Worm (Caenorhabditis elegans): Measurements from ENCODE around the gene srbc-32.

Gene srbc-32

DNA sequence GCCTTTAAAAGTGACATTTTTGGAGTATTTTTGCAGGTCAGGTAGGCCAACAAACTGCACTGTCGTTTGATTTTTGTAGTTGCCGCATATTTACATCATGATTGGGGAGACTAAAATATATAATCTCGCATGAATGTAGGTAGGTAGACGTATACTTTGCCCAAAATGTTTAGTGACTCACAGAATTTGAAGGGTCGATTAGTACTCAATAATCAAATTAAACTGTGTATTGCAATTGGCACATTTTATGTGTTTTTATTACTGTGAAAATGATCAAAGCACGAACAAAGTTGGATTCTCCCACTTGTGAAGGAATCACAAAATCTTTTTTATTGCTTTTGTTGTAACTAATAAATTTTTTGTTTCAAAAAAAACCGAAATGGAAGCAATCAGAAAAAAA, 10.1 kb upstream of the srbc-32 start, which contains the start of gene C07G3.15:
Gene C07G3.15, minus strand, starts transcription at position 101 of the 400 bp plus-strand sequence.
- TF ChIP-seq nhr-237 (tag; optimal IDR thresholded peaks at IDR 0.05) (no peak), hlh-1 (tag; optimal IDR thresholded peaks at IDR 0.05) (no peak), bed-3 (GFP tag; optimal IDR thresholded peaks at IDR 0.05) (no peak), pha-4 (tag; optimal IDR thresholded peaks at IDR 0.05) (no peak), flh-1 (GFP tag; optimal IDR thresholded peaks at IDR 0.05) (no peak), ceh-83 (GFP tag; optimal IDR thresholded peaks at IDR 0.05) (no peak), ceh-39 (tag; optimal IDR thresholded peaks at IDR 0.05) (no peak)

DNA sequence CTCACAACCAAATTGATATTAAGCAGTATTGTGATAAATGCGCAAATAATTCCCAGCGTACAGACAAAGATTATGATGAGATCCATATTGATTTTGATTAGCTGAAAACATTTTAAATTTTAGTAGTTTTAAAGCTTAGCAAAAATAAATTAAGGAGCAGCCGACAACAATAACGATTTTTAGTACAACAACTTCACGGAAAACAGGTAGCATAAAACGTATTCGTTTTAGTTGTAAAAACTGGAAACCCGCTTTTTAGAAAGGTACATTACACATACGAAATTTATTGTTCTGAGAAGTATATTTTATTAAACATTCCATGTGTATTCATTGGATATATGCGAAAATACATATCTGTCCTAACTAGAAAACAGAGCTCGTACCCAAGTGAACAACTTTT, 3.7 kb upstream of the srbc-32 start, which contains the start of gene srbc-36:
Gene srbc-36, minus strand, starts transcription at position 101 of the 400 bp plus-strand sequence.
- TF ChIP-seq elt-3 (tag; optimal IDR thresholded peaks at IDR 0.05): no peak
- TF ChIP-seq unc-120 (tag; optimal IDR thresholded peaks at IDR 0.05; ENCODE audit: poor library complexity, severe bottlenecking): no peak
- TF ChIP-seq ztf-11 (tag; optimal IDR thresholded peaks at IDR 0.05): no peak
- TF ChIP-seq sem-2 (GFP tag; optimal IDR thresholded peaks at IDR 0.05): no peak
- TF ChIP-seq ceh-83 (GFP tag; optimal IDR thresholded peaks at IDR 0.05): no peak
- no peak for TF ChIP-seq unc-39 (tag; optimal IDR thresholded peaks at IDR 0.05)
- no peak for TF ChIP-seq M03D4.4 (tag; optimal IDR thresholded peaks at IDR 0.05)
- TF ChIP-seq ceh-39 (tag; optimal IDR thresholded peaks at IDR 0.05): no peak
- TF ChIP-seq nhr-237 (tag; optimal IDR thresholded peaks at IDR 0.05): no peak
- no peak for TF ChIP-seq ham-2 (GFP tag; optimal IDR thresholded peaks at IDR 0.05)
- no peak for TF ChIP-seq mab-5 (tag; optimal IDR thresholded peaks at IDR 0.05)

- no peak for TF ChIP-seq ceh-39 (tag; optimal IDR thresholded peaks at IDR 0.05)
- no peak for TF ChIP-seq hlh-1 (tag; optimal IDR thresholded peaks at IDR 0.05)
These were observed 2.1 kb downstream of the srbc-32 start, which contains the start of gene srbc-33 for ce11 chrV:3484702-3485101. Gene srbc-33, minus strand, starts transcription at chrV:3484802.

DNA sequence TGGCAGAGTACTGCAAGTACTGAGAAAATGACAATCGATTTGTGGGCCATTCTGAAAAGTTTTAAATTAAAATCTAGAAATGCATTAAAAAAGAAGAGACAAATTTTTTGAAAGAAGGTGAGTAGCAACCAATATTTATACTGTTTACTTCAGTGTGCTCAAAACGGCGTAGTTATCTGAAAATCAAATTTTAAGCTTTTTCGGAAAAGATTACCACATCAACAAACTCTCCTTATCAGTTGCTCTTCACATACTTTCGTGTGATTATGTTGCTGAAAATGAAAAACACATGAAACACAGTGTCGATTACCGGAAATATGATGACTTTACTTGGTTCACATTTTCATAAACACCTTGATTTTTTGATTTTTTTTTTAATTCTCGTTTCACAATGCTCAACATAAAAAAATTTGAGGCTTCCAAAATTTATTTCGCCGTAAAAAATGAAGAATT, 4.2 kb downstream of the srbc-32 start, which contains the start of gene lys-7:
Gene lys-7, minus strand, starts transcription at position 51 of the 453 bp plus-strand sequence.
- no peak for TF ChIP-seq sem-2 (GFP tag; optimal IDR thresholded peaks at IDR 0.05)
- TF ChIP-seq flh-1 (GFP tag; optimal IDR thresholded peaks at IDR 0.05): no peak
- TF ChIP-seq ceh-83 (GFP tag; optimal IDR thresholded peaks at IDR 0.05): no peak
- TF ChIP-seq mep-1 (tag; optimal IDR thresholded peaks at IDR 0.05): no peak
- TF ChIP-seq ham-2 (GFP tag; optimal IDR thresholded peaks at IDR 0.05): no peak
- TF ChIP-seq pha-4 (tag; optimal IDR thresholded peaks at IDR 0.05): no peak
- TF ChIP-seq zip-8 (tag; optimal IDR thresholded peaks at IDR 0.05): no peak

ce11 chrV:3480346-3480745, 6.4 kb downstream of the srbc-32 start, which contains the start of gene srbc-30:
Gene srbc-30, minus strand, starts transcription at chrV:3480446.
- TF ChIP-seq ceh-83 (GFP tag; optimal IDR thresholded peaks at IDR 0.05): no peak
- no peak for TF ChIP-seq blmp-1 (tag; optimal IDR thresholded peaks at IDR 0.05)
- no peak for TF ChIP-seq ceh-43 (GFP tag; optimal IDR thresholded peaks at IDR 0.05)
- no peak for TF ChIP-seq mab-5 (tag; optimal IDR thresholded peaks at IDR 0.05)
- no peak for TF ChIP-seq ztf-11 (tag; optimal IDR thresholded peaks at IDR 0.05)
- no peak for TF ChIP-seq hlh-1 (tag; optimal IDR thresholded peaks at IDR 0.05)
- no peak for TF ChIP-seq ham-2 (GFP tag; optimal IDR thresholded peaks at IDR 0.05)
- no peak for TF ChIP-seq ceh-39 (tag; optimal IDR thresholded peaks at IDR 0.05)

DNA sequence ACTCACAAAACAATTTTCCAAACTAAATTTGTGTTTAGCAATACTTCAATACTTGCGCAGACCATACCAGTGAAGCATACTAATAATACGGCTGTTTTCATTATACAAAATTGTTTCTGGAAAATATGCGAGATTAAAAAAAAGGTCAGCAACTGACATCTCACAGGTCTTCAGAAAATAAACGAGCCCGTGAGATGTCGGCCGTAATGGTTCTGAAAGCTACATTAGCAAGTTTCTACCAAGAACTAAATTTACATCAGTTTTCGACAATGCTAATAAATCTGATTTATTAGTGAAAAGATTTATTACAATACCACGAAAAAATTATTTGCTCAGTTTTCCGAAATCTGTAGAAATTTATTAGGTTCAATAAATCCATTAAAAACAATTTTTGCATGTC, 9.3 kb downstream of the srbc-32 start, which contains the start of gene srbc-31:
Gene srbc-31, minus strand, starts transcription at position 101 of the 400 bp plus-strand sequence.
- no peak for TF ChIP-seq pha-4 (tag; optimal IDR thresholded peaks at IDR 0.05)

- TF ChIP-seq nhr-2 (tag; optimal IDR thresholded peaks at IDR 0.05): no peak
- no peak for TF ChIP-seq unc-62 (GFP tag; optimal IDR thresholded peaks at IDR 0.05)
- TF ChIP-seq elt-1 (tag; optimal IDR thresholded peaks at IDR 0.05; ENCODE audit: borderline replicate concordance, insufficient read depth): no peak
- no peak for TF ChIP-seq drap-1 (GFP tag; optimal IDR thresholded peaks at IDR 0.05)
- TF ChIP-seq lin-32 (GFP tag; optimal IDR thresholded peaks at IDR 0.05): no peak
- TF ChIP-seq blmp-1 (tag; optimal IDR thresholded peaks at IDR 0.05): no peak
- TF ChIP-seq ceh-83 (GFP tag; optimal IDR thresholded peaks at IDR 0.05): no peak
These were observed 10.5 kb downstream of the srbc-32 start for ce11 chrV:3476228-3476627.

- no peak for TF ChIP-seq nhr-76 (tag; optimal IDR thresholded peaks at IDR 0.05)
- TF ChIP-seq snpc-4 (tag; optimal IDR thresholded peaks at IDR 0.05): no peak
- no peak for TF ChIP-seq nhr-237 (tag; optimal IDR thresholded peaks at IDR 0.05)
- no peak for TF ChIP-seq unc-39 (tag; optimal IDR thresholded peaks at IDR 0.05)
- no peak for TF ChIP-seq M03D4.4 (tag; optimal IDR thresholded peaks at IDR 0.05)
- TF ChIP-seq nhr-28 (tag; optimal IDR thresholded peaks at IDR 0.05): no peak
- no peak for TF ChIP-seq zip-8 (tag; optimal IDR thresholded peaks at IDR 0.05)
- TF ChIP-seq cnd-1 (tag; optimal IDR thresholded peaks at IDR 0.05): no peak
- no peak for TF ChIP-seq mep-1 (tag; optimal IDR thresholded peaks at IDR 0.05)
- no peak for TF ChIP-seq mls-2 (tag; optimal IDR thresholded peaks at IDR 0.05)
- no peak for TF ChIP-seq sptf-1 (tag; optimal IDR thresholded peaks at IDR 0.05)
- TF ChIP-seq ceh-43 (GFP tag; optimal IDR thresholded peaks at IDR 0.05): no peak
- no peak for TF ChIP-seq tbx-8 (GFP tag; optimal IDR thresholded peaks at IDR 0.05)
- TF ChIP-seq flh-1 (GFP tag; optimal IDR thresholded peaks at IDR 0.05): no peak
- TF ChIP-seq nhr-12 (tag; optimal IDR thresholded peaks at IDR 0.05): no peak
These were observed 11.7 kb downstream of the srbc-32 start, which contains the start of gene oac-2 for ce11 chrV:3475021-3475420. Gene oac-2, minus strand, starts transcription at chrV:3475121.

Data from whole organism, mixed stage, embryonic.